Fruit fly (Drosophila melanogaster) whole organism, embryonic: Measurements from ENCODE around the gene CG15449.

Source experiments
- Ada2b ChIP-seq: fragments of 200-800 bp; sonication (Bioruptor generic); IDR thresholded peaks from 2 replicates; pipeline ENCODE4 v1.3.6; 2022; ENCODE audit warnings: missing biosample characterization, missing genetic modification characterization
- Awh ChIP-seq: fragments of 200-800 bp; sonication (Bioruptor generic); IDR thresholded peaks from 2 replicates; pipeline ENCODE4, ENCODE4 v1.3.6; 2022; ENCODE audit warnings: missing biosample characterization, missing genetic modification characterization
- BtbVII ChIP-seq: fragments of 200-800 bp; sonication (Bioruptor generic); optimal IDR thresholded peaks from 3 replicates; lab custom pipeline; 2017; ENCODE audit warnings: missing biosample characterization, mild to moderate bottlenecking, missing genetic modification characterization
- CG10274 ChIP-seq: fragments of 200-800 bp; sonication (Bioruptor generic); optimal IDR thresholded peaks from 3 replicates; lab custom pipeline; 2017; ENCODE audit warnings: missing biosample characterization, mild to moderate bottlenecking, missing genetic modification characterization
- CG12071 ChIP-seq: fragments of 200-800 bp; sonication (Bioruptor generic); optimal IDR thresholded peaks from 3 replicates; lab custom pipeline; 2018; ENCODE audit warnings: missing biosample characterization, mild to moderate bottlenecking, missing genetic modification characterization
- CG12744 ChIP-seq: fragments of 200-800 bp; sonication (Bioruptor generic); optimal IDR thresholded peaks from 2 replicates; lab custom pipeline; 2016; ENCODE audit warnings: missing biosample characterization, missing genetic modification characterization
- CG13424 ChIP-seq: fragments of 200-800 bp; sonication (Bioruptor generic); optimal IDR thresholded peaks from 2 replicates; lab custom pipeline; 2019; ENCODE audit warnings: missing biosample characterization, mild to moderate bottlenecking, missing genetic modification characterization, moderate library complexity
- CG14050 ChIP-seq: fragments of 200-800 bp; sonication (Bioruptor generic); IDR thresholded peaks from 3 replicates; pipeline ENCODE4 v1.3.6; 2022; ENCODE audit warnings: missing biosample characterization, missing genetic modification characterization
- CG14667 ChIP-seq: fragments of 200-800 bp; sonication (Bioruptor generic); IDR thresholded peaks from 2 replicates; pipeline ENCODE4 v1.3.6; 2022; ENCODE audit warnings: missing biosample characterization, missing genetic modification characterization
- CG15073 ChIP-seq: fragments of 200-800 bp; sonication (Bioruptor generic); optimal IDR thresholded peaks from 2 replicates; lab custom pipeline; 2016; ENCODE audit warnings: missing biosample characterization, missing genetic modification characterization
- CG17361 ChIP-seq: fragments of 200-800 bp; sonication (Bioruptor generic); IDR thresholded peaks from 3 replicates; pipeline ENCODE4 v1.3.6; 2022; ENCODE audit warnings: missing biosample characterization, missing genetic modification characterization
- CG17612 ChIP-seq: fragments of 200-800 bp; sonication (Bioruptor generic); IDR thresholded peaks from 2 replicates; pipeline ENCODE4 v1.3.6; 2022; ENCODE audit warnings: missing biosample characterization, missing genetic modification characterization
- CG1792 ChIP-seq: fragments of 200-800 bp; sonication (Bioruptor generic); optimal IDR thresholded peaks from 2 replicates; lab custom pipeline; 2016; ENCODE audit warnings: missing biosample characterization, missing genetic modification characterization
- CG18599 ChIP-seq: fragments of 200-800 bp; sonication (Bioruptor generic); optimal IDR thresholded peaks from 3 replicates; lab custom pipeline; 2017; ENCODE audit warnings: missing biosample characterization, missing genetic modification characterization, mild to moderate bottlenecking, moderate library complexity, missing genetic modification reagents
- CG31224 ChIP-seq: fragments of 200-800 bp; sonication (Bioruptor generic); IDR thresholded peaks from 2 replicates; pipeline ENCODE4 v1.3.6; 2022; ENCODE audit warnings: missing biosample characterization, missing genetic modification characterization
- CG33213 ChIP-seq: fragments of 200-800 bp; sonication (Bioruptor generic); optimal IDR thresholded peaks from 3 replicates; lab custom pipeline; 2016; ENCODE audit warnings: missing biosample characterization, missing genetic modification characterization
- CG33557 ChIP-seq: fragments of 200-800 bp; sonication (Bioruptor generic); optimal IDR thresholded peaks from 2 replicates; lab custom pipeline; 2019; ENCODE audit warnings: missing biosample characterization, mild to moderate bottlenecking, missing genetic modification characterization, moderate library complexity
- CG4820 ChIP-seq: fragments of 200-800 bp; sonication (Bioruptor generic); optimal IDR thresholded peaks from 3 replicates; lab custom pipeline; 2016; ENCODE audit warnings: missing biosample characterization, missing genetic modification characterization
- CG5245 ChIP-seq: fragments of 200-800 bp; sonication (Bioruptor generic); optimal IDR thresholded peaks from 3 replicates; lab custom pipeline; 2016; ENCODE audit warnings: missing biosample characterization, missing genetic modification characterization
- CG7839 ChIP-seq: fragments of 200-800 bp; sonication (Bioruptor generic); optimal IDR thresholded peaks from 3 replicates; lab custom pipeline; 2018; ENCODE audit warnings: missing biosample characterization, mild to moderate bottlenecking, missing genetic modification characterization, moderate library complexity
- CTCF ChIP-seq: fragments of 200-800 bp; sonication (Bioruptor generic); optimal IDR thresholded peaks from 2 replicates; lab custom pipeline; 2017; ENCODE audit warnings: missing biosample characterization, mild to moderate bottlenecking, missing genetic modification characterization, moderate library complexity
- Camta ChIP-seq: fragments of 200-800 bp; sonication (Bioruptor generic); optimal IDR thresholded peaks from 2 replicates; lab custom pipeline; 2016; ENCODE audit warnings: missing biosample characterization, missing genetic modification characterization
- Fer1 ChIP-seq: fragments of 200-800 bp; sonication (Bioruptor generic); optimal IDR thresholded peaks from 2 replicates; lab custom pipeline; 2017; ENCODE audit warnings: missing biosample characterization, mild to moderate bottlenecking, missing genetic modification characterization
- Gug ChIP-seq: fragments of 200-800 bp; sonication (Bioruptor generic); IDR thresholded peaks from 4 replicates; pipeline ENCODE4 v1.3.6; 2022; ENCODE audit warnings: missing biosample characterization, missing genetic modification characterization
- Hand ChIP-seq: fragments of 200-800 bp; sonication (Bioruptor generic); optimal IDR thresholded peaks from 2 replicates; lab custom pipeline; 2017; ENCODE audit warnings: mild to moderate bottlenecking, missing biosample characterization, missing genetic modification reagents, missing genetic modification characterization
- HmgZ ChIP-seq: fragments of 200-800 bp; sonication (Bioruptor generic); optimal IDR thresholded peaks from 2 replicates; lab custom pipeline; 2018; ENCODE audit warnings: missing biosample characterization, mild to moderate bottlenecking, missing genetic modification characterization
- Hmr ChIP-seq: fragments of 200-800 bp; sonication (Bioruptor generic); optimal IDR thresholded peaks from 3 replicates; lab custom pipeline; 2017; ENCODE audit warnings: mild to moderate bottlenecking, missing biosample characterization, missing genetic modification reagents, missing genetic modification characterization
- Hr3 ChIP-seq: fragments of 200-800 bp; sonication (Bioruptor generic); optimal IDR thresholded peaks from 3 replicates; lab custom pipeline; 2016; ENCODE audit warnings: missing biosample characterization, missing genetic modification characterization
- Lpt ChIP-seq: fragments of >200 bp; optimal IDR thresholded peaks from 2 replicates; lab custom pipeline; 2018; ENCODE audit warnings: missing biosample characterization, missing genetic modification characterization
- MTF-1 ChIP-seq: fragments of 200-800 bp; sonication (Bioruptor generic); optimal IDR thresholded peaks from 2 replicates; lab custom pipeline; 2018; ENCODE audit warnings: missing biosample characterization, mild to moderate bottlenecking, missing genetic modification characterization, borderline replicate concordance
- Med ChIP-seq: fragments of 200-800 bp; sonication (Bioruptor generic); peaks from one replicate; lab custom pipeline; 2016; ENCODE audit warnings: missing biosample characterization, missing genetic modification characterization, mild to moderate bottlenecking, inconsistent platforms, moderate library complexity
- Ravus ChIP-seq: fragments of 200-800 bp; sonication (Bioruptor generic); IDR thresholded peaks from 2 replicates; pipeline ENCODE4 v1.3.6; 2022; ENCODE audit warnings: missing biosample characterization, missing genetic modification characterization
- Rx ChIP-seq: fragments of 200-800 bp; sonication (Bioruptor generic); IDR thresholded peaks from 2 replicates; pipeline ENCODE4 v1.3.6; 2022; ENCODE audit warnings: missing biosample characterization, missing genetic modification characterization
- Sox100B ChIP-seq: fragments of 200-800 bp; sonication (Bioruptor generic); optimal IDR thresholded peaks from 3 replicates; lab custom pipeline; 2018; ENCODE audit warnings: missing biosample characterization, mild to moderate bottlenecking, missing genetic modification characterization
- Spps ChIP-seq: fragments of 200-800 bp; sonication (Bioruptor generic); optimal IDR thresholded peaks from 2 replicates; lab custom pipeline; 2018; ENCODE audit warnings: missing biosample characterization, mild to moderate bottlenecking, missing genetic modification characterization
- Sry-δ ChIP-seq: fragments of 200-800 bp; sonication (Bioruptor generic); optimal IDR thresholded peaks from 2 replicates; lab custom pipeline; 2016; ENCODE audit warnings: missing biosample characterization, missing genetic modification characterization
- Usf ChIP-seq: fragments of 200-800 bp; sonication (Bioruptor generic); optimal IDR thresholded peaks from 2 replicates; lab custom pipeline; 2017; ENCODE audit warnings: missing genotype, missing biosample characterization, missing genetic modification characterization
- Vsx1 ChIP-seq: fragments of 200-800 bp; sonication (Bioruptor generic); optimal IDR thresholded peaks from 2 replicates; lab custom pipeline; 2017; ENCODE audit warnings: missing biosample characterization, mild to moderate bottlenecking, missing genetic modification characterization, missing genetic modification reagents
- amos ChIP-seq: fragments of 200-800 bp; sonication (Bioruptor generic); IDR thresholded peaks from 2 replicates; pipeline ENCODE4 v1.3.6; 2022; ENCODE audit warnings: missing biosample characterization, missing genetic modification characterization; ENCODE audit not compliant: partially characterized antibody
- ci ChIP-seq: fragments of 200-800 bp; sonication (Bioruptor generic); IDR thresholded peaks from 3 replicates; pipeline ENCODE4 v1.3.6; 2022; ENCODE audit warnings: missing biosample characterization, missing genetic modification characterization
- grau ChIP-seq: fragments of 200-800 bp; optimal IDR thresholded peaks from 3 replicates; lab custom pipeline; 2019; ENCODE audit warnings: missing biosample characterization, mild to moderate bottlenecking, missing genetic modification characterization, moderate library complexity
- ind ChIP-seq: fragments of 200-800 bp; sonication (Bioruptor generic); optimal IDR thresholded peaks from 3 replicates; lab custom pipeline; 2016; ENCODE audit warnings: missing biosample characterization, missing genetic modification characterization
- lov ChIP-seq, 2 experiments: fragments of 200-800 bp in 1 of 2; fragments of >200 bp in 1 of 2; sonication (Bioruptor generic) in 1 of 2; IDR thresholded peaks in 1 of 2; optimal IDR thresholded peaks in 1 of 2; 2 replicates in 1 of 2; 3 replicates in 1 of 2; pipeline versions ENCODE4 v1.3.6 to Lab custom; 2017 to 2022; ENCODE audit warnings: missing biosample characterization in 1 of 2, missing genetic modification characterization in 1 of 2
- pan ChIP-seq, 4 experiments: fragments of >200 bp in 3 of 4; fragments of 200-800 bp in 1 of 4; sonication (Bioruptor generic) in 1 of 4; optimal IDR thresholded peaks in 3 of 4; IDR thresholded peaks in 1 of 4; 2 replicates each; pipeline versions ENCODE4 v1.3.6 to Lab custom; 2017 to 2022; ENCODE audit warnings: missing biosample characterization in 2 of 4, missing genetic modification characterization in 2 of 4, mixed read lengths in 1 of 4
- stc ChIP-seq: fragments of 200-800 bp; sonication (Bioruptor generic); IDR thresholded peaks from 2 replicates; pipeline ENCODE4 v1.3.6; 2022; ENCODE audit warnings: missing biosample characterization, missing genetic modification characterization
- tll ChIP-seq, 2 experiments: fragments of 200-800 bp in 1 of 2; fragments of >200 bp in 1 of 2; sonication (Bioruptor generic) in 1 of 2; optimal IDR thresholded peaks; 2 replicates each; lab custom pipeline; 2017 to 2019; ENCODE audit warnings: missing biosample characterization in 2 of 2, missing genetic modification characterization in 2 of 2, mild to moderate bottlenecking in 1 of 2, moderate library complexity in 1 of 2
- trh ChIP-seq: fragments of 200-800 bp; sonication (Bioruptor generic); optimal IDR thresholded peaks from 2 replicates; lab custom pipeline; 2016; ENCODE audit warnings: missing biosample characterization, missing genetic modification characterization
- unpg ChIP-seq: fragments of 200-800 bp; sonication (Bioruptor generic); optimal IDR thresholded peaks from 3 replicates; lab custom pipeline; 2018; ENCODE audit warnings: missing biosample characterization, mild to moderate bottlenecking, missing genetic modification characterization, moderate library complexity

CG15449 gene

dm6 chrX:21045448-21045941, 5.1 kb upstream of the CG15449 start (continued):
- TF ChIP-seq CG15073 (GFP tag; lab: Kevin White, UChicago) (no peak), stc (GFP tag; lab: Robert Waterston, UW) (peak; percentile 40; the same call in 1 of the 2 replicates), grau (peak; percentile 9), Lpt (no peak), amos (GFP tag; lab: Robert Waterston, UW) (no peak), HmgZ (no peak), ci (GFP tag; lab: Robert Waterston, UW) (0 out of 3 replicates have a peak, but pooled peaks have one; percentile 20), CTCF (GFP tag; lab: Kevin White, UChicago) (no peak), CG12744 (GFP tag; lab: Kevin White, UChicago) (no peak), Camta (GFP tag; lab: Kevin White, UChicago) (no peak), Sry-δ (no peak), tll (GFP tag; optimal IDR thresholded peaks at IDR 0.05; lab: Kevin White, UChicago) (no peak), CG10274 (GFP tag; lab: Kevin White, UChicago) (no peak), CG4820 (GFP tag; lab: Kevin White, UChicago) (no peak), Hr3 (GFP tag; lab: Kevin White, UChicago) (no peak), unpg (GFP tag; lab: Kevin White, UChicago) (peak; percentile 43), Spps (tag; lab: Kevin White, UChicago) (peak; percentile 1), CG33557 (GFP tag; lab: Kevin White, UChicago) (no peak)

DNA sequence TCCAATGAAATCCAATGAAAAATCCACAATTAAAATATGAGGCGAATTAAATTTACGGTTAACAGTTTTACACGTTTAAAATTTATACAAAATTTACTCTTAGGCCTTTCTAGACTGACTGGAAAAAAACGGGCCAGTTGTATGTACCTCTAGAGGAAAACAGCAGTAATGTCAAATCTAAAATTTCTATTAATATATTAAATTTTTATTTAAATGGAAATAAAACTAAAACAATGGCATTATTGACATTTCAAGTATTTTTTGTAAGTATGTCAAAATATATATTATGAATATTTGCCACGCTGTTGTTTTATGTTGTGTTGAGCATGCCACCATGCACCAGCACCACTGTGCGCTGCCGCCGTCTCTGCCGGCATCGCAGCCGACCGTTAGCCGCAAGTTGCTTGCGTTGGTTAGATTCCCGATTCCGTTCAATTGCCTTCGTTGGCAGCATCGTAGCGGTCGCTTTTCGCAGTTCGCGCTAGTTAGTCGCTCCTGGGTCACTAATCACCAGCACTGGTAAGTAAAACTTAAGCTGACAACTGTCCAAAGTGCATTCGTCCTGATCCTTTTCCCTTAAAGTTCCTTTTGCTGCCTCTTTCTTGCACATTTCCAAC, 4.5 kb upstream of the CG15449 start, which contains the start of gene Cbs:
Gene Cbs, plus strand, starts transcription at position 308 of the 617 bp plus-strand sequence.
- TF ChIP-seq Hmr (GFP tag; lab: Kevin White, UChicago) (peak; percentile 66), Vsx1 (GFP tag; lab: Kevin White, UChicago) (no peak), Ravus (GFP tag; lab: Robert Waterston, UW) (peak; percentile 23; the same call in 1 of the 2 replicates), ind (GFP tag; lab: Kevin White, UChicago) (peak; percentile 56), CG13424 (tag; lab: Kevin White, UChicago) (peak; percentile 72), lov (optimal IDR thresholded peaks at IDR 0.05; lab: Kevin White, UChicago) (no peak), lov (GFP tag; IDR thresholded peaks at IDR 0.05; lab: Robert Waterston, UW) (0 out of 3 replicates have a peak, but pooled peaks have one; percentile 37), BtbVII (GFP tag; lab: Kevin White, UChicago) (peak; percentile 80), CG12071 (GFP tag; lab: Kevin White, UChicago) (no peak), CG14050 (GFP tag; lab: Robert Waterston, UW) (peak; percentile 73; the same call in 2 of the 3 replicates), CG33213 (GFP tag; lab: Kevin White, UChicago) (no peak), Med (GFP tag; lab: Kevin White, UChicago) (peak; percentile 67), Ada2b (peak; percentile 57), CG18599 (GFP tag; lab: Kevin White, UChicago) (peak; percentile 71), Awh (GFP tag; lab: Robert Waterston, UW) (peak; percentile 34; the same call in 1 of the 2 replicates), CG5245 (GFP tag; lab: Kevin White, UChicago) (peak; percentile 17), Gug (GFP tag; lab: Robert Waterston, UW) (peak; percentile 74; the same call in 3 of the 4 replicates), trh (GFP tag; lab: Kevin White, UChicago) (no peak), CG7839 (tag; lab: Kevin White, UChicago) (peak; percentile 83), MTF-1 (peak; percentile 12), CG1792 (no peak), Usf (GFP tag; lab: Kevin White, UChicago) (peak; percentile 58), Fer1 (peak; percentile 50), CG17612 (GFP tag; lab: Robert Waterston, UW) (peak; percentile 61; the same call in 1 of the 2 replicates), Hand (GFP tag; lab: Kevin White, UChicago) (peak; percentile 49), Rx (peak; percentile 50; the same call in 1 of the 2 replicates), CG17361 (GFP tag; lab: Robert Waterston, UW) (peak; percentile 90), CG14667 (GFP tag; lab: Robert Waterston, UW) (0 out of 2 replicates have a peak, but pooled peaks have one; percentile 18), CG31224 (GFP tag; lab: Robert Waterston, UW) (0 out of 2 replicates have a peak, but pooled peaks have one; percentile 25), Sox100B (peak; percentile 75), pan (optimal IDR thresholded peaks at IDR 0.05; lab: Kevin White, UChicago) (no peak), pan (GFP tag; optimal IDR thresholded peaks at IDR 0.05 in 1 of 2, IDR thresholded peaks at IDR 0.05 in 1 of 2) (peak in 1 of 2 experiments; percentile 81)
